Worm (Caenorhabditis elegans) whole organism, young adult: Measurements from ENCODE around the gene idpa-3.

ENCODE experiments used
- attf-6 ChIP-seq: fragments of 200-800 bp; sonication (Bioruptor generic); IDR thresholded peaks from 2 replicates; pipeline ENCODE4 v1.3.6; 2022; ENCODE audit warnings: missing genetic modification reagents, missing genetic modification characterization, missing compliant biosample characterization
- die-1 ChIP-seq: sonication (generic microtip); optimal IDR thresholded peaks from 2 replicates; lab custom pipeline; 2016; ENCODE audit warnings: missing genotype, mild to moderate bottlenecking, missing genetic modification characterization, missing compliant biosample characterization
- hlh-26 ChIP-seq: fragments of 200-800 bp; sonication (Bioruptor generic); conservative IDR thresholded peaks from 2 replicates; pipeline ENCODE4 v1.3.6; 2022; ENCODE audit warnings: missing genetic modification reagents, missing genetic modification characterization, missing compliant biosample characterization
- hmg-1.2 ChIP-seq: fragments of 200-800 bp; sonication (Bioruptor generic); IDR thresholded peaks from 2 replicates; pipeline ENCODE4 v1.3.6; 2022; ENCODE audit warnings: missing genetic modification reagents, missing genetic modification characterization, missing compliant biosample characterization
- nfya-1 ChIP-seq: sonication (generic microtip); optimal IDR thresholded peaks from 2 replicates; lab custom pipeline; 2017; ENCODE audit warnings: antibody characterized with exemption, missing compliant biosample characterization, missing genetic modification characterization, borderline replicate concordance; ENCODE audit not compliant: insufficient read depth
- unc-130 ChIP-seq: sonication (generic microtip); optimal IDR thresholded peaks from 2 replicates; lab custom pipeline; 2016; ENCODE audit warnings: missing genetic modification reagents, missing genetic modification characterization, missing compliant biosample characterization
- zfh-2 ChIP-seq: fragments of 200-800 bp; sonication (Bioruptor generic); conservative IDR thresholded peaks from 2 replicates; pipeline ENCODE4 v1.3.6; 2022; ENCODE audit warnings: missing genetic modification reagents, missing genetic modification characterization, missing compliant biosample characterization

ce11 chrX:10306289-10306688, 29.9 kb upstream of the idpa-3 start, which contains the start of gene cnc-8:
- no peak for TF ChIP-seq unc-130 (GFP tag; lab: Kevin White, UChicago)
- no peak for TF ChIP-seq nfya-1
- no peak for TF ChIP-seq hmg-1.2
- TF ChIP-seq zfh-2 (GFP tag; lab: Robert Waterston, UW) = no peak
- no peak for TF ChIP-seq hlh-26 (GFP tag; lab: Robert Waterston, UW)
- no peak for TF ChIP-seq die-1 (tag; lab: Kevin White, UChicago)
- TF ChIP-seq attf-6 = no peak
